Worm (Caenorhabditis elegans): ENCODE measurements around the gene T26H10.2.

DNA sequence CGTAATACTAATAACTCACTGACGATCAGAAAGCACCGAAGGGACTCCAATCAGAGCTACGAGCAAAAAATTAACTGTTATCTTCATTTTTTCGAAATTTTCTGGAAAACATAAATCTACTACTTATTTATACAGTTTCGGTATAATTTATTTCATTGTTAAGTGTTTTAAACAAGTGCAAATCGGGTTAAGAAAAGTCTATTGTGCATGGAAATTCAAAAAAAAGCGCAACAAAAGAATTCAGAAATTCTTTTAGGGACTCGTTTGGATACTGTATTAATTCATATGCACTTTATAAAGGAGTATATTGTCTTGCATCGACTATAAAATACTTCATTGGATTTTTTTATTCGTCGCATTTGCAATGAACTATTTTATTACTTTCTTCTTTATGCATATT, 47.7 kb upstream of the T26H10.2 start, which contains the start of the genes nas-20 and nas-21:
- TF ChIP-seq him-1 (tag; optimal IDR thresholded peaks at IDR 0.05) (no peak), dao-5 (tag; optimal IDR thresholded peaks at IDR 0.05) (no peak)

Measured in whole organism, L4/young adult.